Fruit fly (Drosophila melanogaster): ENCODE data around the gene hbt.

hbt gene

DNA sequence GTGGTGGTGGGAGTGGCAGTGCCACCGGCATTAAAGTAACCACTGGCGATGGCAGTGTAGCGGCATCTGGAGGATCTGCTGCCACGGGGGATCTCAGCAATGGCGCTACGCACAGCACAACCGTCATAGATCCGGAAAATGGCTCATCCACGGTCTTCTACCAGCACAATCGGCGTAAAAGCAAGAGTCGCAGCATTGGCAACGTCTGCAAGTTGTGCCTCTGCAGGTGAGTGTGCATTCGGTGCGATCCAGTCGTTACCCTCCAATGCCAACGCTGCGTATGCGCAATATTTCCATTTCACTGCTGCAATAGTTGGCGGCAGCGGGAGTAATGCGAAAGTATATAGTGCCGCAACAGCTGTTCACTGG lies 39.9 kb downstream of the hbt start:
- no peak for TF ChIP-seq EcR (GFP tag; optimal IDR thresholded peaks at IDR 0.05)
- no peak for TF ChIP-seq psq (optimal IDR thresholded peaks at IDR 0.05)
- no peak for TF ChIP-seq usp (GFP tag; optimal IDR thresholded peaks at IDR 0.05)
- no peak for TF ChIP-seq Dll (optimal IDR thresholded peaks at IDR 0.05)
- no peak for TF ChIP-seq CG8478 (optimal IDR thresholded peaks at IDR 0.05)
- TF ChIP-seq pan (optimal IDR thresholded peaks at IDR 0.05): no peak

DNA sequence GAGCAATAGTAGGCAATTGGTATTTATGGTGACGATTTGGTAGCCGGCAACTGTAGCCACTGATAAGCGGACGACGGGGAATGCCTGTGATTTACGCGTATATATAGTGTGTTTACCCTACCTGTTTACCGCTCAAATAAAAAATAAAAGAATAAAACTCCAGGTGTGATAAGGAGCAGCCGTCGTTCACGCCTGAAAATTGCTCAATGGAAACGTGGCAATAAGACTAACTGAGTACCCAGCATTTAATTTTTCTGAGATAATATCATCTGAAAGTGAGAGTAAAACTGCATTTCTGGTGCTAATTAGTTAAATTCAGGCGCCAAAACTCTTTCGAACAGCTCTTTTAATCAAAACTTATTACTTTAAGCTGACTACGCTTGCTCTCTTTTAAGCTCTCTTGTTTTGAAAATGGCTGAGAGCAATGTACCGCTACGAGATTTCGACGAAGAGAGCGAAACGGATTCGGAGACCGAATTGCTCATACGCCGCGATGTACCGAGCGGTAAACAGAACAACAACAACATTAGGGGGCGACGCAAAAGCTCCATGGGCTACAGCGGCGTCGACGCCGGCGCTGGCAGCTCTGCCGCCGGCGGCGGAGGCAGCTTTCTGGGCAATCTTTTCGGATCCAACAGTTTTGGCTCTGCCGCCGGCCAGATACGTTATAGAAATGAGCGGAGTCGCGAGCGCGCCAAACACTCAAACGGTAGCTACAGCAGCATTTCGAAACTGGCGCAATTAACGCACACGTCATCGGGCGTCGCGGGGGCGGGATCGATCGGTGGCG lies 40.5 kb downstream of the hbt start:
- TF ChIP-seq Dll (optimal IDR thresholded peaks at IDR 0.05): peak; percentile 57
- no peak for TF ChIP-seq pan (optimal IDR thresholded peaks at IDR 0.05)
- TF ChIP-seq usp (GFP tag; optimal IDR thresholded peaks at IDR 0.05): no peak
- no peak for TF ChIP-seq CG8478 (optimal IDR thresholded peaks at IDR 0.05)
- no peak for TF ChIP-seq EcR (GFP tag; optimal IDR thresholded peaks at IDR 0.05)

- no peak for TF ChIP-seq psq (optimal IDR thresholded peaks at IDR 0.05)
- no peak for TF ChIP-seq pan (optimal IDR thresholded peaks at IDR 0.05)
- no peak for TF ChIP-seq EcR (GFP tag; optimal IDR thresholded peaks at IDR 0.05)
- TF ChIP-seq usp (GFP tag; optimal IDR thresholded peaks at IDR 0.05): no peak
- TF ChIP-seq CG8478 (optimal IDR thresholded peaks at IDR 0.05): no peak
- no peak for TF ChIP-seq Dll (optimal IDR thresholded peaks at IDR 0.05)
Observed at dm6 chr2L:13289689-13290088, 41.2 kb downstream of the hbt start, which contains the start of gene CG31729. Gene CG31729, plus strand, starts transcription at chr2L:13289997.

DNA sequence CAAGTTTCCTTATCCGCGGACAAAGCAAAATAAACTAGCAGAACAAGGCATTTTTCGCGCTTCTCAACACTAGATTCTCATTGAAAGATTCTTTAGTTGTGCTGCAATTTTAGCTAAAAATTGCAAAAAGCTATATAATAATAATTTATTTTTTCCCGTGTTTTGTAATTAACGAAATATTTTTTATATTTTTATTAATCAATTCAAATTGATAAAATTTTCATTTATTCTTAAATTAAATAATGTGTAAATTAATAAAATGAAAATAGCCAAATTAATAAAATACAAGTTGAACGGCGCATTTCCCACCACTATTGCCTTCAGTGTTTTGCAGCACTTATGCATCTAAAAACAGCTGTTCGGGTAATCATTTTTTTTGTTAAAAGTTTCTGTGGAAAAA lies 44.5 kb downstream of the hbt start, which contains the start of the genes Drep4 and Uvrag:
Drep4 (minus strand) TSS at position 7 of the 400 bp plus-strand sequence.
Uvrag (plus strand) TSS at position 322 of the 400 bp plus-strand sequence.
- TF ChIP-seq psq (optimal IDR thresholded peaks at IDR 0.05): no peak
- no peak for TF ChIP-seq usp (GFP tag; optimal IDR thresholded peaks at IDR 0.05)
- TF ChIP-seq CG8478 (optimal IDR thresholded peaks at IDR 0.05): no peak
- TF ChIP-seq pan (optimal IDR thresholded peaks at IDR 0.05): no peak
- TF ChIP-seq EcR (GFP tag; optimal IDR thresholded peaks at IDR 0.05): no peak
- no peak for TF ChIP-seq Dll (optimal IDR thresholded peaks at IDR 0.05)

DNA sequence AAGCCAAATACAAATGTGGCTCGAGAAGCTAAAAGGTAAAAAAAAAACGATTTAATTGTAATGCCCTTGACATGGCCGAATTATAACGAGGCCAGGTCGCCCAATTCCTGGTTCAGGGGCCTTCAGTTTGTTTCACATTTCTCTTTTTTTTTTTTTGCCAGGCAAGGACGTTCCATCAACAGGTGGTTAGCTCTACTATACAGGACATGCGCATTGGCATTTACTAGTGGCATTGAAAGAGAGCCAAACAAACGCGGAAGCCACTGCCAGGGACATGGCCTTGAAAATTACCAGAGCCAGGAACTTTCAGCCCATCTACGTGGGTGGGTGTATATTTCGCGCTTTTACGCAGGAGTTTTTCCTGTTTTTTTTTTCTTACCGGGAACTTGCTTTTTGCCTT lies 45.1 kb downstream of the hbt start:
- no peak for TF ChIP-seq EcR (GFP tag; optimal IDR thresholded peaks at IDR 0.05)
- no peak for TF ChIP-seq usp (GFP tag; optimal IDR thresholded peaks at IDR 0.05)
- no peak for TF ChIP-seq Dll (optimal IDR thresholded peaks at IDR 0.05)
- no peak for TF ChIP-seq pan (optimal IDR thresholded peaks at IDR 0.05)

- TF ChIP-seq Dll (optimal IDR thresholded peaks at IDR 0.05) (no peak), usp (GFP tag; optimal IDR thresholded peaks at IDR 0.05) (no peak), pan (optimal IDR thresholded peaks at IDR 0.05) (no peak), EcR (GFP tag; optimal IDR thresholded peaks at IDR 0.05) (no peak), psq (optimal IDR thresholded peaks at IDR 0.05) (no peak), CG8478 (optimal IDR thresholded peaks at IDR 0.05) (no peak)
Observed at dm6 chr2L:13272541-13272940, 58.4 kb downstream of the hbt start.

DNA sequence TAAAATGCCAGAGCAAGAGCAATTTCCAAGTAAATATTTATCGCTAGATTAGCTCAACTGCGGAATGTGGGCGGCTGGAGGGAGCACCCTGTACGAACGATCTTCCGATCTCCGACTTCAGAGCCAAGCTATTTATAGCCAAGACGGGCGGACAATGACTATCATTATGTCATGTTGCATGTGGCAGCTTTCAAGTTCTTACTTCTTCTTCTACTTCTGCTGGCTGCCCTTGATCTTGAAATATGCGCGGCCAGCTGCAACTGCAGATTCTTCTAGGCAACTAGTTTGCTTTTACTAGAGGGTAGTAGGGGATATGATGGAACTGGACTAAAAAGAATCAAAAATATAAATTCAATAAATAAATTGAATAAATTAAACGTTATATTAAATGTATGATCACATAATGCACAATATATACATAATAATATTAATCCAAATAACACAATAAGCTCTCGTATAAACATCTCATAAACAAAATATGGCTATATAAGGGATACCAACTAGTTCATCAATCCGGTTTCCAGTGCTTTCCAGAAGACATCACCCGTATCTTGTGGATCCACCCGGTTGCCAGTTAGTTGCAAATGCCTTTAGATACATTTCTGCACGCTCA lies 62.8 kb downstream of the hbt start:
- TF ChIP-seq pan (optimal IDR thresholded peaks at IDR 0.05) (no peak), psq (optimal IDR thresholded peaks at IDR 0.05) (no peak), Dll (optimal IDR thresholded peaks at IDR 0.05) (no peak), CG8478 (optimal IDR thresholded peaks at IDR 0.05) (no peak), usp (GFP tag; optimal IDR thresholded peaks at IDR 0.05) (no peak)

- no peak for TF ChIP-seq CG8478 (optimal IDR thresholded peaks at IDR 0.05)
- TF ChIP-seq usp (GFP tag; optimal IDR thresholded peaks at IDR 0.05): no peak
- TF ChIP-seq EcR (GFP tag; optimal IDR thresholded peaks at IDR 0.05): no peak
- no peak for TF ChIP-seq psq (optimal IDR thresholded peaks at IDR 0.05)
- no peak for TF ChIP-seq pan (optimal IDR thresholded peaks at IDR 0.05)
- TF ChIP-seq Dll (optimal IDR thresholded peaks at IDR 0.05): no peak
Observed at dm6 chr2L:13266627-13267026, 64.3 kb downstream of the hbt start.

DNA sequence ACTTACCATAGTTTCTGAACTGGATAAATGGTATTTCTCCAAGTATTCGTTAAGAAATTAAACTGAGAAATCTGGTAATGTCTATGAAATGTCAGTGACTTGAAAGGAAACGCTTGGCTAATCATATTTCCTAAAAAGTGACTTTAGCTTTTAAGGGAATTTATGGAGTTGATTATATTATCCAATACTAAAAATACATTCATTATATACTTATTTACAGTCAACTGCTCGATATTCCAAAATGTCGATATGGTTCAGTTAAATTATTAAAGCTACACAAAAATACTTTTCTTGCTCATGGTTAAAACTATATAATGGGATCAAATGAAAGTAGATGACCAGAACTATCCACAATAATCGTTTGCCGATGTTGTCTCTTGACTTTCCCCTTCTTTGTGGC lies 65.1 kb downstream of the hbt start, which contains the start of gene CG31848:
CG31848 (minus strand) TSS at position 101 of the 400 bp plus-strand sequence.
- TF ChIP-seq EcR (GFP tag; optimal IDR thresholded peaks at IDR 0.05): no peak
- TF ChIP-seq Dll (optimal IDR thresholded peaks at IDR 0.05): no peak
- TF ChIP-seq usp (GFP tag; optimal IDR thresholded peaks at IDR 0.05): no peak
- no peak for TF ChIP-seq CG8478 (optimal IDR thresholded peaks at IDR 0.05)
- no peak for TF ChIP-seq psq (optimal IDR thresholded peaks at IDR 0.05)
- TF ChIP-seq pan (optimal IDR thresholded peaks at IDR 0.05): no peak

DNA sequence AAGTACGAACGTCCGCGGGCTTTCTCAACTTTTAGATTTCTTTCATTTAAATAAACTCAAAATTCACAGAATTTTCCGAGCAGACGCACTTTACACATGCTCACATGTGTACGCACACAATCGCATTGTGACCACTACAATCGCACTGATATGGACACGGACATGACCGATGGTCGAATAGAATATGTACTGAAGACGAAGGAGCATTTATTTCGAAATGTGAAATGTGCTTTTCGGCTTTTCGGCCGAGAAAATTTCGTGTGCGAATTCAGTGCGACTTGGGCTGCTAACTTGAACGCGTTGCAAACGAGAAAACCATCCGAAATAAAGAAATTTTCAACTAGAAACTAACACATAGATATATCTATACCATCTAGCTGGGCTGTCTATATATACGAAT lies 70.2 kb downstream of the hbt start, which contains the start of gene CG44085:
CG44085 (plus strand) TSS at position 269 of the 400 bp plus-strand sequence.
- no peak for TF ChIP-seq CG8478 (optimal IDR thresholded peaks at IDR 0.05)
- no peak for TF ChIP-seq Dll (optimal IDR thresholded peaks at IDR 0.05)

DNA sequence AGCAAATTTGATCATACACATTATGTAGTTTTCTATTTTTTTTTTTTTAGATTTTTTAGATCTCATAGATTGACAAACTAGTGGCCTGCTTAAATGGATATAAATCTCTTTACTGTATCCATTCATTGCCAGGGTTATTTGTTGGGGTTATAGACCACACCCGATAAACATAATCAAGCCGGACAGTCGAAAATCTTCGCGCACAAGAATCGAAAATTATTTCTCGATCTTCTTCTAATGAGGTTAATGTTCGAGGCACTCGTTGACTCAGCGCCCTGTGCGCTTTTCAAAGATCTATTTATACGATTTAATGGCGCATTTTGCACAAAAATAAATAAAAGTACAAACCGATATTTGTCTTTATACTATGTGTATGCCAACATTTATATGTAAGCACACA lies 71.3 kb downstream of the hbt start, which contains the start of gene CG31730:
CG31730 (minus strand) TSS at position 101 of the 400 bp plus-strand sequence.
- no peak for TF ChIP-seq usp (GFP tag; optimal IDR thresholded peaks at IDR 0.05)
- no peak for TF ChIP-seq pan (optimal IDR thresholded peaks at IDR 0.05)
- no peak for TF ChIP-seq psq (optimal IDR thresholded peaks at IDR 0.05)
- TF ChIP-seq CG8478 (optimal IDR thresholded peaks at IDR 0.05): no peak

dm6 chr2L:13258702-13259101 lies 72.2 kb downstream of the hbt start:
- no peak for TF ChIP-seq psq (optimal IDR thresholded peaks at IDR 0.05)
- TF ChIP-seq pan (optimal IDR thresholded peaks at IDR 0.05): no peak
- TF ChIP-seq usp (GFP tag; optimal IDR thresholded peaks at IDR 0.05): no peak
- TF ChIP-seq EcR (GFP tag; optimal IDR thresholded peaks at IDR 0.05): no peak
- TF ChIP-seq CG8478 (optimal IDR thresholded peaks at IDR 0.05): no peak
- no peak for TF ChIP-seq Dll (optimal IDR thresholded peaks at IDR 0.05)
